Worm (Caenorhabditis elegans): ENCODE results near the gene gta-1.

Gene gta-1

ce11 chrIV:10180133-10180749 lies at the start of gene gta-1:
Gene gta-1, plus strand, starts transcription at chrIV:10180660.
- peak; percentile 70 for TF ChIP-seq unc-55 (GFP tag; optimal IDR thresholded peaks at IDR 0.05)
- no peak for TF ChIP-seq unc-42 (tag; optimal IDR thresholded peaks at IDR 0.05)
- no peak for TF ChIP-seq elt-4 (tag; optimal IDR thresholded peaks at IDR 0.05)
- no peak for TF ChIP-seq pax-1 (tag; optimal IDR thresholded peaks at IDR 0.05)
- no peak for TF ChIP-seq odd-2 (tag; optimal IDR thresholded peaks at IDR 0.05)
- peak; percentile 83 for TF ChIP-seq hlh-30 (tag; optimal IDR thresholded peaks at IDR 0.05; ENCODE audit: insufficient read depth)
- TF ChIP-seq hlh-6 (tag; optimal IDR thresholded peaks at IDR 0.05): no peak

- TF ChIP-seq eyg-1 (tag; optimal IDR thresholded peaks at IDR 0.05) (no peak), tbx-2 (tag; optimal IDR thresholded peaks at IDR 0.05) (no peak), F13H6.1 (tag; optimal IDR thresholded peaks at IDR 0.05) (no peak), che-1 (tag; optimal IDR thresholded peaks at IDR 0.05) (no peak), C38D4.7 (GFP tag; optimal IDR thresholded peaks at IDR 0.05) (no peak), ceh-18 (tag; optimal IDR thresholded peaks at IDR 0.05) (no peak)
Observed at ce11 chrIV:10135817-10136216, 44.6 kb upstream of the gta-1 start, which contains the start of gene K08F4.5. Gene K08F4.5, minus strand, starts transcription at chrIV:10135917.

ce11 chrIV:10137804-10138203 lies 42.7 kb upstream of the gta-1 start, which contains the start of gene K08F4.12:
Gene K08F4.12, plus strand, starts transcription at chrIV:10138104.
- no peak for TF ChIP-seq ceh-22 (tag; optimal IDR thresholded peaks at IDR 0.05)

- TF ChIP-seq ceh-22 (tag; optimal IDR thresholded peaks at IDR 0.05): no peak
- no peak for TF ChIP-seq ceh-45 (GFP tag; IDR thresholded peaks at IDR 0.05)
- no peak for TF ChIP-seq pax-1 (tag; optimal IDR thresholded peaks at IDR 0.05)
- TF ChIP-seq ceh-34 (tag; optimal IDR thresholded peaks at IDR 0.05): no peak
- TF ChIP-seq nfya-1 (tag; optimal IDR thresholded peaks at IDR 0.05): no peak
- no peak for TF ChIP-seq ceh-30 (tag; optimal IDR thresholded peaks at IDR 0.05)
- no peak for TF ChIP-seq ttx-3 (tag; optimal IDR thresholded peaks at IDR 0.05)
- TF ChIP-seq tbx-7 (tag; optimal IDR thresholded peaks at IDR 0.05): no peak
- TF ChIP-seq gmeb-2 (tag; optimal IDR thresholded peaks at IDR 0.05): no peak
- no peak for TF ChIP-seq pros-1 (tag; optimal IDR thresholded peaks at IDR 0.05)
- no peak for TF ChIP-seq nhr-232 (tag; optimal IDR thresholded peaks at IDR 0.05)
- TF ChIP-seq Y22D7AL.16 (tag; optimal IDR thresholded peaks at IDR 0.05): no peak
- TF ChIP-seq pat-9 (tag; optimal IDR thresholded peaks at IDR 0.05): no peak
- no peak for TF ChIP-seq mec-3 (tag; optimal IDR thresholded peaks at IDR 0.05; ENCODE audit: borderline replicate concordance)
- TF ChIP-seq che-1 (tag; optimal IDR thresholded peaks at IDR 0.05): no peak
- no peak for TF ChIP-seq ceh-18 (tag; optimal IDR thresholded peaks at IDR 0.05)
Observed at ce11 chrIV:10140143-10140542, 40.3 kb upstream of the gta-1 start, which contains the start of gene gst-3. Gene gst-3, minus strand, starts transcription at chrIV:10140243.

- TF ChIP-seq ceh-48 (tag; optimal IDR thresholded peaks at IDR 0.05) (no peak), tbx-7 (tag; optimal IDR thresholded peaks at IDR 0.05) (no peak), pros-1 (tag; optimal IDR thresholded peaks at IDR 0.05) (no peak), unc-42 (tag; optimal IDR thresholded peaks at IDR 0.05) (no peak), pha-2 (tag; optimal IDR thresholded peaks at IDR 0.05) (no peak), fkh-6 (tag; optimal IDR thresholded peaks at IDR 0.05) (no peak)
Observed at ce11 chrIV:10141930-10142505, 38.4 kb upstream of the gta-1 start, which contains the start of the genes gst-2, gst-4 and dhs-12. Gene gst-2, minus strand, starts transcription at chrIV:10142061. Gene gst-4, plus strand, starts transcription at chrIV:10142225. Gene dhs-12, plus strand, starts transcription at chrIV:10142455.

ce11 chrIV:10143640-10144039 lies 36.8 kb upstream of the gta-1 start, which contains the start of gene msp-38:
Gene msp-38, minus strand, starts transcription at chrIV:10143740.
- TF ChIP-seq nhr-232 (tag; optimal IDR thresholded peaks at IDR 0.05) (no peak), ceh-19 (GFP tag; optimal IDR thresholded peaks at IDR 0.05) (no peak), ceh-30 (tag; optimal IDR thresholded peaks at IDR 0.05) (no peak), Y22D7AL.16 (tag; optimal IDR thresholded peaks at IDR 0.05) (no peak), lim-6 (tag; optimal IDR thresholded peaks at IDR 0.05) (no peak), unc-55 (GFP tag; optimal IDR thresholded peaks at IDR 0.05) (no peak), ceh-24 (tag; optimal IDR thresholded peaks at IDR 0.05) (no peak), ama-1 (optimal IDR thresholded peaks at IDR 0.05) (no peak), dve-1 (tag; optimal IDR thresholded peaks at IDR 0.05) (no peak), ceh-6 (GFP tag; optimal IDR thresholded peaks at IDR 0.05) (no peak), dmd-4 (tag; optimal IDR thresholded peaks at IDR 0.05; ENCODE audit: borderline replicate concordance) (no peak)

Data from whole organism, late embryonic.